Fruit fly (Drosophila melanogaster) whole organism, wandering third instar larva: Measurements from ENCODE around the gene CG32037.

Source experiments
- Abd-B ChIP-seq: fragments of >200 bp; optimal IDR thresholded peaks from 2 replicates; lab custom pipeline; 2017; ENCODE audit warnings: missing biosample characterization, missing genetic modification characterization
- CG32264 ChIP-seq: fragments of 200-800 bp; sonication (Bioruptor generic); optimal IDR thresholded peaks from 2 replicates; lab custom pipeline; 2016; ENCODE audit warnings: missing biosample characterization, missing genetic modification characterization
- CG9705 ChIP-seq: fragments of 200-800 bp; sonication (Bioruptor generic); optimal IDR thresholded peaks from 2 replicates; lab custom pipeline; 2018; ENCODE audit warnings: missing biosample characterization, mild to moderate bottlenecking, missing genetic modification characterization
- CrebA ChIP-seq: fragments of 200-800 bp; sonication (Bioruptor generic); optimal IDR thresholded peaks from 2 replicates; lab custom pipeline; 2016; ENCODE audit warnings: missing biosample characterization, mild to moderate bottlenecking, missing genetic modification characterization, borderline replicate concordance
- Dfd ChIP-seq: fragments of >200 bp; optimal IDR thresholded peaks from 2 replicates; lab custom pipeline; 2017; ENCODE audit warnings: missing biosample characterization, missing genetic modification characterization
- Dif ChIP-seq: fragments of 200-275, 200-300 bp; sonication (Bioruptor generic); optimal IDR thresholded peaks from 2 replicates; lab custom pipeline; 2018; ENCODE audit warnings: missing biosample characterization, missing genetic modification characterization; ENCODE audit not compliant: partially characterized antibody
- GATAd ChIP-seq: sonication (Bioruptor generic); optimal IDR thresholded peaks from 2 replicates; lab custom pipeline; 2016; ENCODE audit warnings: missing biosample characterization, missing genetic modification characterization
- HLH106 ChIP-seq: fragments of 200-800 bp; optimal IDR thresholded peaks from 3 replicates; lab custom pipeline; 2019; ENCODE audit warnings: missing biosample characterization, mild to moderate bottlenecking, missing genetic modification characterization, moderate library complexity
- Hnf4 ChIP-seq: fragments of 200-800 bp; sonication (Bioruptor generic); optimal IDR thresholded peaks from 2 replicates; lab custom pipeline; 2016; ENCODE audit warnings: missing biosample characterization, mild to moderate bottlenecking, missing genetic modification characterization
- Hr78 ChIP-seq: fragments of >200 bp; optimal IDR thresholded peaks from 2 replicates; lab custom pipeline; 2017; ENCODE audit warnings: missing biosample characterization, missing genetic modification characterization
- Hr83 ChIP-seq: fragments of 200-300 bp; sonication (Bioruptor generic); optimal IDR thresholded peaks from 2 replicates; lab custom pipeline; 2016; ENCODE audit warnings: missing biosample characterization, mild to moderate bottlenecking, missing genetic modification characterization, moderate library complexity; ENCODE audit not compliant: poor library complexity, severe bottlenecking
- Jra ChIP-seq: sonication (Bioruptor generic); optimal IDR thresholded peaks from 2 replicates; lab custom pipeline; 2016; ENCODE audit warnings: missing biosample characterization, missing genetic modification characterization
- Mio ChIP-seq: sonication (Bioruptor generic); optimal IDR thresholded peaks from 2 replicates; lab custom pipeline; 2016; ENCODE audit warnings: missing biosample characterization, missing genetic modification characterization
- Myc ChIP-seq: fragments of >200 bp; optimal IDR thresholded peaks from 2 replicates; lab custom pipeline; 2017
- N ChIP-seq: fragments of >200 bp; optimal IDR thresholded peaks from 2 replicates; lab custom pipeline; 2018; ENCODE audit warnings: missing biosample characterization, missing external identifiers, missing genetic modification characterization
- OdsH ChIP-seq: fragments of 200-800 bp; sonication (Bioruptor generic); optimal IDR thresholded peaks from 2 replicates; lab custom pipeline; 2016; ENCODE audit warnings: missing biosample characterization, mild to moderate bottlenecking, missing genetic modification characterization
- Rel ChIP-seq, 2 experiments: fragments of 200-800 bp; sonication (Bioruptor generic) in 1 of 2; optimal IDR thresholded peaks; 2 replicates in 1 of 2; 3 replicates in 1 of 2; lab custom pipeline; 2016 to 2019; ENCODE audit warnings: mild to moderate bottlenecking in 2 of 2, missing biosample characterization in 2 of 2, missing genetic modification characterization in 2 of 2, moderate library complexity in 1 of 2
- Sp1 ChIP-seq: fragments of 200-800 bp; sonication (Bioruptor generic); optimal IDR thresholded peaks from 3 replicates; lab custom pipeline; 2019; ENCODE audit warnings: missing biosample characterization, mild to moderate bottlenecking, missing genetic modification characterization, moderate library complexity
- Vsx2 ChIP-seq: fragments of 200-300, 225-300 bp; sonication (Bioruptor generic); optimal IDR thresholded peaks from 2 replicates; lab custom pipeline; 2018; ENCODE audit warnings: missing biosample characterization, missing genetic modification characterization; ENCODE audit not compliant: partially characterized antibody
- br ChIP-seq: fragments of 200-800 bp; sonication (Bioruptor generic); optimal IDR thresholded peaks from 2 replicates; lab custom pipeline; 2016; ENCODE audit warnings: missing biosample characterization, missing genetic modification characterization
- brk ChIP-seq: fragments of 200-800 bp; sonication (Bioruptor generic); optimal IDR thresholded peaks from 2 replicates; lab custom pipeline; 2016; ENCODE audit warnings: missing biosample characterization, mild to moderate bottlenecking, missing genetic modification characterization
- dl ChIP-seq, 2 experiments: fragments of 175-275, 200-275 bp in 1 of 2; fragments of 200-275 bp in 1 of 2; sonication (Bioruptor generic); optimal IDR thresholded peaks; lab custom pipeline; 2018; ENCODE audit warnings: mild to moderate bottlenecking in 2 of 2, missing biosample characterization in 2 of 2, missing genetic modification characterization in 2 of 2, moderate library complexity in 2 of 2; ENCODE audit not compliant: partially characterized antibody in 2 of 2, insufficient read depth in 1 of 2
- dmrt93B ChIP-seq: fragments of 200-800 bp; sonication (Bioruptor generic); optimal IDR thresholded peaks from 2 replicates; lab custom pipeline; 2018; ENCODE audit warnings: missing biosample characterization, mild to moderate bottlenecking, missing genetic modification characterization
- dsf ChIP-seq: sonication (Bioruptor generic); optimal IDR thresholded peaks from 2 replicates; lab custom pipeline; 2016; ENCODE audit warnings: missing biosample characterization, missing genetic modification characterization, borderline replicate concordance
- ey ChIP-seq: fragments of 200-800 bp; sonication (Bioruptor generic); optimal IDR thresholded peaks from 2 replicates; lab custom pipeline; 2016; ENCODE audit warnings: missing biosample characterization, missing genetic modification characterization
- foxo ChIP-seq, 2 experiments: fragments of 200-800 bp; sonication (Bioruptor generic); optimal IDR thresholded peaks; 2 replicates in 1 of 2; 3 replicates in 1 of 2; lab custom pipeline; 2016 to 2017; ENCODE audit warnings: missing biosample characterization in 2 of 2, missing genetic modification characterization in 2 of 2
- fru ChIP-seq: fragments of 200-800 bp; sonication (Bioruptor generic); optimal IDR thresholded peaks from 3 replicates; lab custom pipeline; 2016; ENCODE audit warnings: missing biosample characterization, mild to moderate bottlenecking, missing genetic modification characterization
- h ChIP-seq: fragments of 200-800 bp; sonication (Bioruptor generic); optimal IDR thresholded peaks from 3 replicates; lab custom pipeline; 2016; ENCODE audit warnings: missing biosample characterization, mild to moderate bottlenecking, missing genetic modification characterization
- jim ChIP-seq: fragments of 175-275, 200-325 bp; sonication (Bioruptor generic); optimal IDR thresholded peaks from 2 replicates; lab custom pipeline; 2016; ENCODE audit warnings: missing biosample characterization, mild to moderate bottlenecking, missing genetic modification characterization
- lola ChIP-seq: fragments of >200 bp; optimal IDR thresholded peaks from 2 replicates; lab custom pipeline; 2017; ENCODE audit warnings: missing biosample characterization, missing genetic modification characterization
- pan ChIP-seq: fragments of >200 bp; optimal IDR thresholded peaks from 2 replicates; lab custom pipeline; 2017
- psq ChIP-seq: fragments of 200-800 bp; sonication (Bioruptor generic); optimal IDR thresholded peaks from 3 replicates; lab custom pipeline; 2017; ENCODE audit warnings: missing biosample characterization, mild to moderate bottlenecking, missing genetic modification characterization, moderate library complexity
- rgr ChIP-seq: fragments of 200-800 bp; sonication (Bioruptor generic); optimal IDR thresholded peaks from 3 replicates; lab custom pipeline; 2016; ENCODE audit warnings: missing biosample characterization, mild to moderate bottlenecking, missing genetic modification characterization
- sage ChIP-seq: fragments of 200-800 bp; sonication (Bioruptor generic); optimal IDR thresholded peaks from 2 replicates; lab custom pipeline; 2016; ENCODE audit warnings: missing biosample characterization, mild to moderate bottlenecking, missing genetic modification characterization
- sv ChIP-seq: fragments of 200-800 bp; sonication (Bioruptor generic); optimal IDR thresholded peaks from 3 replicates; lab custom pipeline; 2016; ENCODE audit warnings: missing biosample characterization, missing genetic modification characterization
- tai ChIP-seq: sonication (Bioruptor generic); optimal IDR thresholded peaks from 2 replicates; lab custom pipeline; 2016; ENCODE audit warnings: missing biosample characterization, missing genetic modification characterization
- usp ChIP-seq: fragments of >200 bp; optimal IDR thresholded peaks from 2 replicates; lab custom pipeline; 2017; ENCODE audit warnings: missing biosample characterization, missing genetic modification characterization
- woc ChIP-seq: sonication (Bioruptor generic); optimal IDR thresholded peaks from 2 replicates; lab custom pipeline; 2016; ENCODE audit warnings: missing biosample characterization, mild to moderate bottlenecking, missing genetic modification characterization

Gene CG32037

dm6 chr3L:9511287-9512256, 19.6 kb upstream of the CG32037 start, which contains the start of gene RpS9 (continued):
- TF ChIP-seq tai (peak; percentile 39), dl (GFP tag; optimal IDR thresholded peaks at IDR 0.05; lab: Kevin White, UChicago; ENCODE audit: insufficient read depth in 1 of 2, partially characterized antibody in 2 of 2) (no peak), Mio (GFP tag; lab: Kevin White, UChicago) (no peak), jim (GFP tag; lab: Kevin White, UChicago) (no peak), CG9705 (no peak), OdsH (peak; percentile 14), Hr78 (no peak), foxo (GFP tag; optimal IDR thresholded peaks at IDR 0.05; lab: Kevin White, UChicago) (peak in 1 of 2 experiments; percentile 33), GATAd (GFP tag; lab: Kevin White, UChicago) (no peak), sv (GFP tag; lab: Kevin White, UChicago) (no peak), rgr (GFP tag; lab: Kevin White, UChicago) (peak; percentile 33), psq (GFP tag; lab: Kevin White, UChicago) (no peak)

- peak; percentile 30 for TF ChIP-seq h (GFP tag; lab: Kevin White, UChicago)
- no peak for TF ChIP-seq ey (GFP tag; lab: Kevin White, UChicago)
- no peak for TF ChIP-seq Hr78
- TF ChIP-seq OdsH, result no peak
- no peak for TF ChIP-seq usp
- TF ChIP-seq Dfd (GFP tag; lab: Kevin White, UChicago), result no peak
- TF ChIP-seq jim (GFP tag; lab: Kevin White, UChicago), result no peak
- no peak for TF ChIP-seq Dif (GFP tag; lab: Kevin White, UChicago)
- TF ChIP-seq rgr (GFP tag; lab: Kevin White, UChicago), result no peak
- no peak for TF ChIP-seq CG9705
- no peak for TF ChIP-seq pan (lab: Kevin White, UChicago)
- TF ChIP-seq Mio (GFP tag; lab: Kevin White, UChicago), result no peak
- TF ChIP-seq lola (GFP tag; lab: Kevin White, UChicago), result no peak
- TF ChIP-seq psq (GFP tag; lab: Kevin White, UChicago), result peak; percentile 10
- no peak for TF ChIP-seq CrebA
- no peak for TF ChIP-seq HLH106 (tag; lab: Kevin White, UChicago)
- peak in 1 of 2 experiments; percentile 30 for TF ChIP-seq foxo (GFP tag; optimal IDR thresholded peaks at IDR 0.05; lab: Kevin White, UChicago)
- no peak for TF ChIP-seq GATAd (GFP tag; lab: Kevin White, UChicago)
- TF ChIP-seq tai, result peak; percentile 21
- peak; percentile 9 for TF ChIP-seq fru (GFP tag; lab: Kevin White, UChicago)
- TF ChIP-seq Vsx2 (GFP tag; lab: Kevin White, UChicago), result peak; percentile 92
- TF ChIP-seq dsf, result no peak
- peak in 1 of 2 experiments; percentile 9 for TF ChIP-seq dl (GFP tag; optimal IDR thresholded peaks at IDR 0.05; lab: Kevin White, UChicago; ENCODE audit: insufficient read depth in 1 of 2, partially characterized antibody in 2 of 2)
- no peak for TF ChIP-seq N (GFP tag; lab: Kevin White, UChicago)
- no peak for TF ChIP-seq sv (GFP tag; lab: Kevin White, UChicago)
- peak; percentile 30 for TF ChIP-seq woc (GFP tag; lab: Kevin White, UChicago)
- TF ChIP-seq CG32264 (GFP tag; lab: Kevin White, UChicago), result no peak
- TF ChIP-seq sage (GFP tag; lab: Kevin White, UChicago), result no peak
- TF ChIP-seq Abd-B (GFP tag; lab: Kevin White, UChicago), result no peak
- no peak for TF ChIP-seq br
- TF ChIP-seq Rel (GFP tag; optimal IDR thresholded peaks at IDR 0.05; lab: Kevin White, UChicago), result no peak
- TF ChIP-seq Rel (tag; optimal IDR thresholded peaks at IDR 0.05; lab: Kevin White, UChicago), result peak; percentile 88
- no peak for TF ChIP-seq Hr83 (GFP tag; lab: Kevin White, UChicago)
- TF ChIP-seq Hnf4, result no peak
- peak; percentile 7 for TF ChIP-seq Jra
- TF ChIP-seq Myc (lab: Kevin White, UChicago), result peak; percentile 18
- TF ChIP-seq Sp1 (GFP tag; lab: Kevin White, UChicago), result peak; percentile 3
- no peak for TF ChIP-seq dmrt93B (GFP tag; lab: Kevin White, UChicago)
- peak; percentile 45 for TF ChIP-seq brk (GFP tag; lab: Kevin White, UChicago)
These were observed 17.2 kb upstream of the CG32037 start, which contains the start of gene CG3408 for dm6 chr3L:9509037-9509830. TSS of gene CG3408 (minus strand) at chr3L:9509583.
